Worm (Caenorhabditis elegans) whole organism, L4 larva: Measurements from ENCODE around the gene eri-3.
A peak's percentile ranks its signal among the peaks of the same experiment; 100 is the strongest.

Experiments used
- D1046.2 ChIP-seq: fragments of 200-800 bp; sonication (Bioruptor generic); IDR thresholded peaks from 2 replicates; pipeline ENCODE4 v1.3.6; 2022; ENCODE audit warnings: missing genetic modification characterization, missing compliant biosample characterization
- T20F7.1 ChIP-seq: fragments of 200-800 bp; sonication (Bioruptor generic); optimal IDR thresholded peaks from 2 replicates; lab custom pipeline; 2018; ENCODE audit warnings: mild to moderate bottlenecking, missing genetic modification characterization, missing compliant biosample characterization
- ZK337.2 ChIP-seq: fragments of 200-800 bp; sonication (Bioruptor generic); IDR thresholded peaks from 2 replicates; pipeline ENCODE4 v1.3.6; 2022; ENCODE audit warnings: missing genetic modification reagents, missing genetic modification characterization, missing compliant biosample characterization
- aha-1 ChIP-seq: fragments of 150-350 bp; peaks from one replicate; lab custom pipeline; 2014; ENCODE audit warnings: missing biosample characterization, missing genetic modification characterization
- arid-1 ChIP-seq: fragments of 200-800 bp; sonication (Bioruptor generic); conservative IDR thresholded peaks from 2 replicates; pipeline ENCODE4 v1.3.6; 2022; ENCODE audit warnings: missing genetic modification reagents, missing genetic modification characterization, missing compliant biosample characterization
- ceh-44 ChIP-seq: fragments of 200-800 bp; sonication (Bioruptor generic); IDR thresholded peaks from 2 replicates; pipeline ENCODE4 v1.3.6; 2022; ENCODE audit warnings: missing genetic modification reagents, missing genetic modification characterization, missing compliant biosample characterization
- ctbp-1 ChIP-seq: fragments of 200-800 bp; sonication (Bioruptor generic); IDR thresholded peaks from 2 replicates; pipeline ENCODE4 v1.3.6; 2022; ENCODE audit warnings: missing genetic modification reagents, missing genetic modification characterization, missing compliant biosample characterization
- daf-16 ChIP-seq, 3 experiments: sonication (generic microtip); optimal IDR thresholded peaks; 2 replicates each; lab custom pipeline; 2016 to 2017; ENCODE audit warnings: missing genetic modification characterization in 3 of 3, missing genetic modification reagents in 3 of 3, mild to moderate bottlenecking in 2 of 3, missing compliant biosample characterization in 2 of 3, missing biosample characterization in 1 of 3, moderate library complexity in 1 of 3
- daf-8 ChIP-seq: fragments of 200-800 bp; sonication (Bioruptor generic); IDR thresholded peaks from 2 replicates; pipeline ENCODE4 v1.3.6; 2022; ENCODE audit warnings: missing genetic modification characterization, missing compliant biosample characterization
- dmd-8 ChIP-seq: fragments of 200-800 bp; sonication (Bioruptor generic); IDR thresholded peaks from 2 replicates; pipeline ENCODE4 v1.3.6; 2022; ENCODE audit warnings: missing genetic modification characterization, missing compliant biosample characterization
- dmd-9 ChIP-seq: fragments of 200-800 bp; sonication (Bioruptor generic); IDR thresholded peaks from 2 replicates; pipeline ENCODE4 v1.3.6; 2022; ENCODE audit warnings: missing genetic modification reagents, missing genetic modification characterization, missing compliant biosample characterization
- dpl-1 ChIP-seq: fragments of 150-350 bp; optimal IDR thresholded peaks from 2 replicates; lab custom pipeline; 2014; ENCODE audit warnings: missing biosample characterization, missing genetic modification reagents, missing genetic modification characterization
- lin-29 ChIP-seq: fragments of 200-800 bp; sonication (Bioruptor generic); IDR thresholded peaks from 2 replicates; pipeline ENCODE4 v1.3.6; 2022; ENCODE audit warnings: missing genetic modification reagents, missing genetic modification characterization, missing compliant biosample characterization
- lin-38 ChIP-seq: fragments of 200-800 bp; sonication (Bioruptor generic); IDR thresholded peaks from 2 replicates; pipeline ENCODE4 v1.3.6; 2022; ENCODE audit warnings: missing genetic modification reagents, missing genetic modification characterization, missing compliant biosample characterization
- lin-39 ChIP-seq: fragments of 150-350 bp; optimal IDR thresholded peaks from 2 replicates; lab custom pipeline; 2014; ENCODE audit warnings: missing biosample characterization, missing genetic modification reagents, missing genetic modification characterization
- lsy-2 ChIP-seq, 2 experiments: fragments of 150-350 bp in 1 of 2; sonication (generic microtip) in 1 of 2; optimal IDR thresholded peaks; 2 replicates each; lab custom pipeline; 2014 to 2017; ENCODE audit warnings: missing biosample characterization in 2 of 2, missing genetic modification characterization in 2 of 2
- madf-5 ChIP-seq, 2 experiments: fragments of 200-800 bp; sonication (Bioruptor generic); IDR thresholded peaks; 2 replicates each; pipeline ENCODE4 v1.3.6; 2022; ENCODE audit warnings: missing compliant biosample characterization in 2 of 2, missing genetic modification characterization in 2 of 2
- mdl-1 ChIP-seq, 2 experiments: fragments of 150-350 bp in 1 of 2; sonication (generic microtip) in 1 of 2; optimal IDR thresholded peaks; 2 replicates each; lab custom pipeline; 2014 to 2017; ENCODE audit warnings: missing biosample characterization in 2 of 2, missing genetic modification characterization in 2 of 2
- mdt-29 ChIP-seq: fragments of 200-800 bp; sonication (Bioruptor generic); IDR thresholded peaks from 2 replicates; pipeline ENCODE4 v1.3.6; 2022; ENCODE audit warnings: missing genetic modification reagents, missing genetic modification characterization, missing compliant biosample characterization
- nhr-111 ChIP-seq: fragments of 200-800 bp; sonication (Bioruptor generic); optimal IDR thresholded peaks from 2 replicates; lab custom pipeline; 2018; ENCODE audit warnings: mild to moderate bottlenecking, missing genetic modification characterization, missing compliant biosample characterization
- nhr-41 ChIP-seq: fragments of 200-800 bp; sonication (Bioruptor generic); IDR thresholded peaks from 2 replicates; pipeline ENCODE4 v1.3.6; 2022; ENCODE audit warnings: missing genetic modification reagents, missing genetic modification characterization, missing compliant biosample characterization
- nhr-76 ChIP-seq: fragments of 150-350 bp; optimal IDR thresholded peaks from 2 replicates; lab custom pipeline; 2014; ENCODE audit warnings: missing biosample characterization, missing genetic modification characterization
- pha-4 ChIP-seq, 2 experiments: fragments of 150-350 bp in 1 of 2; fragments of 200-800 bp in 1 of 2; sonication (Bioruptor generic) in 1 of 2; IDR thresholded peaks in 1 of 2; optimal IDR thresholded peaks in 1 of 2; 2 replicates each; pipeline versions ENCODE4 v1.3.6 to Lab custom; 2014 to 2022; ENCODE audit warnings: missing genetic modification characterization in 2 of 2, missing genetic modification reagents in 2 of 2, missing biosample characterization in 1 of 2, missing compliant biosample characterization in 1 of 2
- set-16 ChIP-seq: fragments of 200-800 bp; sonication (Bioruptor generic); IDR thresholded peaks from 2 replicates; pipeline ENCODE4 v1.3.6; 2022; ENCODE audit warnings: missing genetic modification reagents, missing genetic modification characterization, missing compliant biosample characterization
- snpc-4 ChIP-seq: fragments of 150-350 bp; optimal IDR thresholded peaks from 2 replicates; lab custom pipeline; 2014; ENCODE audit warnings: missing biosample characterization, missing genetic modification characterization
- spr-3 ChIP-seq: fragments of 200-800 bp; sonication (Bioruptor generic); optimal IDR thresholded peaks from 2 replicates; lab custom pipeline; 2018; ENCODE audit warnings: mild to moderate bottlenecking, missing genetic modification characterization, missing compliant biosample characterization
- tag-97 ChIP-seq: fragments of 200-800 bp; sonication (Bioruptor generic); IDR thresholded peaks from 2 replicates; pipeline ENCODE4 v1.3.6; 2022; ENCODE audit warnings: missing genetic modification characterization, missing compliant biosample characterization
- zag-1 ChIP-seq: fragments of 150-350 bp; optimal IDR thresholded peaks from 2 replicates; lab custom pipeline; 2014; ENCODE audit warnings: missing biosample characterization, missing genetic modification characterization
- zip-11 ChIP-seq: fragments of 200-800 bp; sonication (Bioruptor generic); IDR thresholded peaks from 2 replicates; pipeline ENCODE4 v1.3.6; 2022; ENCODE audit warnings: missing genetic modification characterization, missing compliant biosample characterization
- ztf-11 ChIP-seq: fragments of 150-350 bp; optimal IDR thresholded peaks from 2 replicates; lab custom pipeline; 2014; ENCODE audit warnings: missing biosample characterization, missing genetic modification characterization

eri-3 gene

DNA sequence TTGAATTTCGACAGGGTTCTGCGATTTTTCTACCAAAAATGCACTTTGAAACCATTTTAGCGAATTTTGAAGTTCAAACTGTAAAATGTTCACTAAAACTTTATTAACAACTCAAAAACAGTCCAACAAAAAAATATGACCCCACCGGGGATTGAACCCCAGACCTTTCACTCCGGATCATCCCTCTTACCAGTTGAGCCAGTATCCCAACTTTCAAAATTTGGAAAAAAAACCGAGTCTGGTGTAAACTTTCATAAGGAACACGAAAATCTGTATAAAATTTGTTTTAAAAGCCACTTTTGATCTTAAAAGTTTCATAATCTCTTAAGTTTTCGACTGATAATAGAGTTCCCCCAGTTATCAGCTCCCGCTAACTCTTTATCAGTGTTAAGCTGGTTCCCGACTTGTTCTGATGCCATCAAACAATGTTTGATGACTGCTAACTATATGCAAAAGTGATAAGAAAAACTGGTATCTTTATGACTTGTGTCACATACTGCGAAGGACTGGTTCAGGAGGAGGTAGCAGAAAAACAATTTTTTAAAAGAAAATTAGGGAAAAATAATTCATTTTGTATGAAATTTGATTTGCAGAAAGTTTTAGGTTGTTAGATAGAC is 19.7 kb upstream of the eri-3 start (continued):
- TF ChIP-seq snpc-4 = no peak
- no peak for TF ChIP-seq tag-97 (GFP tag; lab: Robert Waterston, UW)
- no peak for TF ChIP-seq zag-1 (tag; lab: Kevin White, UChicago)
- TF ChIP-seq mdl-1 (tag; optimal IDR thresholded peaks at IDR 0.05; lab: Kevin White, UChicago) = peak in 1 of 2 experiments; percentile 37
- TF ChIP-seq lsy-2 (tag; optimal IDR thresholded peaks at IDR 0.05; lab: Kevin White, UChicago) = peak in 1 of 2 experiments; percentile 54
- TF ChIP-seq daf-8 (GFP tag; lab: Robert Waterston, UW) = no peak
- TF ChIP-seq ctbp-1 (GFP tag; lab: Robert Waterston, UW) = no peak

DNA sequence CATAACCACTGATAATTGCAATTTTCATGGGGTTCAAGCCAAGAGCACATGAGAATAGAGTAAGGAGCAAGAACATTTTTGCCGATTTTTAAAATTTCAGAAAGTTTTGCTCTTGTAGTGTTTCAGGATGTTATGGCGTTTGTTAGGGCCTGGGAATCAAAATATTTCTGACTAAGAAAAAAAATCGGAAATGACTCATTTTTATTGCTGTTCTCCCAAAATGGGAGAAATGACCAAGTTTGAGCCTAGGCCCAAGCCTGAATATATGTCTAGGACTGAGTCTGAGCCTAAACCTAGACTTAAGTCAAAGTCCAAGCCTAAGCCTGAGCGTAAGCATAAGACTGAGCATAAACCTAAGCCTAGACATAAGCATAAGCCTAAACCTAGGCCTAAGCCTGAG is 18.9 kb upstream of the eri-3 start, which contains the start of gene T13B5.9:
Gene T13B5.9 (minus strand): TSS at position 101 of the 400 bp plus-strand sequence.
- TF ChIP-seq mdl-1 (tag; optimal IDR thresholded peaks at IDR 0.05; lab: Kevin White, UChicago) (no peak), ctbp-1 (GFP tag; lab: Robert Waterston, UW) (no peak), spr-3 (no peak), nhr-76 (tag; lab: Kevin White, UChicago) (no peak), daf-16 (GFP tag; optimal IDR thresholded peaks at IDR 0.05; lab: Kevin White, UChicago) (no peak), daf-16 (tag; optimal IDR thresholded peaks at IDR 0.05; lab: Kevin White, UChicago) (no peak), madf-5 (GFP tag; IDR thresholded peaks at IDR 0.05; lab: Robert Waterston, UW) (no peak), dmd-9 (GFP tag; lab: Robert Waterston, UW) (no peak), nhr-41 (GFP tag; lab: Robert Waterston, UW) (no peak)

DNA sequence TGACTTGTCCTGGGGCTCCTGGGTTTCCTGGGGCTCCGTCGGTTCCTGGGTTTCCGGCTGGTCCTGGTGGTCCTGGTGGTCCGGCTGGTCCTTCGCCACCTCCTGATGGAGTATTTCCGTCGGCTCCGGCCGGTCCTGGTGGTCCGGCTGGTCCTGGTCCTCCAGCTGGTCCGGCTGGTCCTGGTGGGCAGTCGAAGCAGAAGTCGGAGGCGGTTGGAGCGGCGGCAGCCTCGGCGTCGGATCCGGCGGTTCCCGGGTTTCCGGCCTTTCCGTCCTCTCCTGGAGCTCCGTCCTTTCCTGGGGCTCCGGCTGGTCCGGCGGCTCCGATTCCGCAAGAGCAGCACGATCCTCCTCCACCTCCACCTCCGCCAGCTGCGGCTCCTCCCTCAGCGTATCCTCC is 18.0 kb upstream of the eri-3 start:
- no peak for TF ChIP-seq tag-97 (GFP tag; lab: Robert Waterston, UW)
- peak; percentile 95; the same call in 1 of the 2 replicates for TF ChIP-seq pha-4 (GFP tag; IDR thresholded peaks at IDR 0.05; lab: Robert Waterston, UW)
- TF ChIP-seq pha-4 (tag; optimal IDR thresholded peaks at IDR 0.05; lab: Kevin White, UChicago) = no peak
- TF ChIP-seq ceh-44 (GFP tag; lab: Robert Waterston, UW) = no peak
- TF ChIP-seq set-16 = peak; percentile 99
- no peak for TF ChIP-seq lin-29 (GFP tag; lab: Robert Waterston, UW)
- no peak for TF ChIP-seq dmd-8 (GFP tag; lab: Robert Waterston, UW)
- TF ChIP-seq, all 104 proteins: peak for 2

DNA sequence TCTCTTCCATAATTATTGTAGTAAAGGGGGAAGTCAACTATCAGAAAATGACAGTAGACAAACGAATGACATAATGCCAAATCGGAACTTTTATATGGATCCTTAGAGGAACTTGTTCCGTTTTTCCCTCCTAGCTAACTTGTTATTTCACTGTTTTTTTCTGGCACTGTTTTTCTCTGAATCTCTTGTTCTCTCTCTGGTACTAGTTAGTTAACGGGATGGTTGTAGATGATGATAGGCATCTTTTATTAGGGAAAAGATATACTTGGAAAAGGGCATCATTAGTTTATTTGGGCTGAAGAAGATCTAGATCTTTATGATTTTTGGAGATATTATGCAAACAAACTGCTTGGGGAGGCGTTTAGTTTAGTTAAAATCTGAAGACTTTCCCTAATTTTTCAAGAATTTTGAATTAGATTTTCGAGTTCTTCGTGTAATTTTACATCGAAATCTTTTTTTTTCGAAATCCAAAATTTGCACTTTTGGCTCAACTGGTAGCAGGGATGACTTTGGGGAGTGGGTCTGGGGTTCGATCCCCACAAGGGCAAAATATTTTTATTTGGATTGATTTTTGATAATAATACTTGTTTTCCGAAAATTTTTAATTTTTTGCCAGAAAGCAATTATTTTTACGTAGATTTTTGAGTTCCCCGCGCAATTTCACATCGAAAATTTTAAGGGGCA is 16.3 kb upstream of the eri-3 start, which contains the start of gene col-40:
Gene col-40 (minus strand): TSS at position 51 of the 684 bp plus-strand sequence.
- TF ChIP-seq lin-39 (tag; lab: Kevin White, UChicago) (no peak), dpl-1 (GFP tag; lab: Kevin White, UChicago) (no peak), lin-38 (GFP tag; lab: Robert Waterston, UW) (0 out of 2 replicates have a peak, but pooled peaks have one; percentile 19), ZK337.2 (GFP tag; lab: Robert Waterston, UW) (no peak)

DNA sequence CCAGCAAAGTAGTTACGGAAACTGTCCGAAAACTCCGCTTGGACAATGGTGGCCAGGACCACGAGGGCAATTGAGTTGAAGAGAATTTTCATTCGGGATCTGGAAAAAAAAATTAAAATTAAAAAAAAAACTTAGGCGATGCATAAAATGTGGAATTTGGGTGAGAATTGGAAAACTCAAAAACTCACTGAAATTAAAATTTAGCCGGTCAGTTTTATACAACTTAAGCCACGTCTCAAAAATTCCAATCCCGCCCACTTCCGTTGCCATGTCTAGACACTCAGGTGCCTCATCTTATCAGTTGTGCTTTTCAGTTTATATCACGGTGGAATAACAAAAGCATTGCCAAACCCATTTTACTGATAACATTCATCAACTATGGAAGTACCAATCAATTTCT is 12.4 kb upstream of the eri-3 start, which contains the start of gene lips-11:
Gene lips-11 (minus strand): TSS at position 101 of the 400 bp plus-strand sequence.
- no peak for TF ChIP-seq arid-1 (GFP tag; lab: Robert Waterston, UW)
- TF ChIP-seq nhr-111 (GFP tag; lab: Kevin White, UChicago) = no peak
- no peak for TF ChIP-seq ztf-11 (tag; lab: Kevin White, UChicago)
- no peak for TF ChIP-seq ZK337.2 (GFP tag; lab: Robert Waterston, UW)
- TF ChIP-seq lin-39 (tag; lab: Kevin White, UChicago) = no peak
- no peak for TF ChIP-seq aha-1 (tag; lab: Kevin White, UChicago)
- no peak for TF ChIP-seq T20F7.1 (GFP tag; lab: Kevin White, UChicago)
- TF ChIP-seq zip-11 (GFP tag; lab: Robert Waterston, UW) = no peak
- no peak for TF ChIP-seq D1046.2 (GFP tag; lab: Robert Waterston, UW)
- TF ChIP-seq dpl-1 (GFP tag; lab: Kevin White, UChicago) = no peak
- no peak for TF ChIP-seq mdt-29 (GFP tag; lab: Robert Waterston, UW)
